Fruit fly (Drosophila melanogaster): ENCODE measurements around the gene CG5986.

Gene CG5986

dm6 chr3R:24038736-24039556 lies 8.6 kb upstream of the CG5986 start, which contains the start of gene Miro:
Gene Miro (minus strand): TSS chr3R:24038847.
- no peak for TF ChIP-seq Myc (optimal IDR thresholded peaks at IDR 0.05)
- no peak for TF ChIP-seq ttk (optimal IDR thresholded peaks at IDR 0.05)
- TF ChIP-seq h (optimal IDR thresholded peaks at IDR 0.05) = no peak
- no peak for TF ChIP-seq insv (optimal IDR thresholded peaks at IDR 0.05)
- no peak for TF ChIP-seq psq (optimal IDR thresholded peaks at IDR 0.05)
- TF ChIP-seq Sin3A (optimal IDR thresholded peaks at IDR 0.05) = no peak

dm6 chr3R:24046580-24047225 lies 887 bp upstream of the CG5986 start:
- TF ChIP-seq h (optimal IDR thresholded peaks at IDR 0.05) = no peak
- TF ChIP-seq Myc (optimal IDR thresholded peaks at IDR 0.05) = no peak
- no peak for TF ChIP-seq Sin3A (optimal IDR thresholded peaks at IDR 0.05)
- no peak for TF ChIP-seq insv (optimal IDR thresholded peaks at IDR 0.05)
- no peak for TF ChIP-seq ttk (optimal IDR thresholded peaks at IDR 0.05)

DNA sequence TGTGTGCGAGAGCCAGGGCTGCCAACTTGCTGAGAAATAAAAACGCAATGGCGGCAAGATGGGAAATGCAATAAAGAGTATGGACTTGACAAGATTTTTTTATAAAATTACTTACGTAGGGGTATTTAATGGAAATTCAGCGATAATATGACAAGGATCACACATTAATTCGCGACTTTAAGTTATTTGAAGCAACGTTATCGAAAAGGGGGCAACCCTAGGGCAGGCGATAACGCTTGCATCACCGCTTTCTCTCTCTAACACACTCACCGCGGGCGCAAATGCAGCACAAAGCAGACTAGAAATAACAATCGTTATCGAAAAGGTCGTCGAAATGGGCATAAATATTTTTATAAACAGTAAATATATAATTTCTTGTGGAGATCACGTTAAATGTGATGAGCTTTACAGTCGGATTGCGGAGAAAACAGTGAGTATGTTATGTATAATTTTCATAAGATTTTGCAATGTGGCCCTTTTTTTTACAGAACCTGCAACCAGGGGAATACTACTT lies 465 bp downstream of the CG5986 start, which contains the start of gene Rox8:
TSS of gene Rox8 (minus strand) at position 268 of the 514 bp plus-strand sequence.
- TF ChIP-seq psq (optimal IDR thresholded peaks at IDR 0.05) (peak; percentile 6), ttk (optimal IDR thresholded peaks at IDR 0.05) (no peak)

dm6 chr3R:24050690-24051440 lies 3.3 kb downstream of the CG5986 start, which contains the start of the genes Atg6 and Pisd:
Gene Atg6 (minus strand): TSS chr3R:24050782.
Gene Pisd (plus strand): TSS chr3R:24050783.
- TF ChIP-seq Sin3A (optimal IDR thresholded peaks at IDR 0.05) (no peak), h (optimal IDR thresholded peaks at IDR 0.05) (no peak), psq (optimal IDR thresholded peaks at IDR 0.05) (no peak), ttk (optimal IDR thresholded peaks at IDR 0.05) (no peak), insv (optimal IDR thresholded peaks at IDR 0.05) (no peak), Myc (optimal IDR thresholded peaks at IDR 0.05) (no peak)

DNA sequence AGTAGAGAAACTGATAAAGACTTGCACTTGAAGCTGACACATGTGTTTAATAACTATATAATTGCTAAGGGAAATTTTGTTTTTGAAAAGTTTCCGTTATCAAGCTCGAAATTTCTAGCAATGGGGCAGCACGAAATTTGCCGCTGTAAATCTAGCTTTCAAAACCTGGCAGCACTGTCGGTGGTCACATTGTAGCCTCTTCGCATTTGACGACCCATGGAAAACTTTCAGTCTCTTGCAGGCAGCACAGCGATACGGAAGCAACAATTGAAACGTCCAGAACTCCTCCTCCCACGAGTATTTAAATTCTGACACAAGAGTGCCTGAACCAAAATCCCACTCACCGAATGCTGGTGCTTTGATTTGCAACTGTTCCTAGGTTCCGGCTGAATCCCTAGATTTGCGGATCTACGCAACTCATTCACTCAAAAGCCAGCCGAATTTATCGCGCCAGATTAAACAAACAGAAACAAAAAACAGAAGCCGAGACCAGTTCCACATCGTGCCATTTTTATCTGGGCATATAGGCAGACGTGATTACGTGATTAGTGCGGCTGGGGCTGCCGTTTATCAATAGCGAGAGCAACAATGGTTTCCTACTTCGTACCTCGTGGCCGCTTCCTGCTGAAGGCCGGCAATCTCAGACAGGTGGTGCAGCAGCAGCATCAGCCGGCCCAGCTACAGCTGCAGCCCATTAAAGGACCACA lies 4.0 kb downstream of the CG5986 start:
- TF ChIP-seq ttk (optimal IDR thresholded peaks at IDR 0.05) = no peak

DNA sequence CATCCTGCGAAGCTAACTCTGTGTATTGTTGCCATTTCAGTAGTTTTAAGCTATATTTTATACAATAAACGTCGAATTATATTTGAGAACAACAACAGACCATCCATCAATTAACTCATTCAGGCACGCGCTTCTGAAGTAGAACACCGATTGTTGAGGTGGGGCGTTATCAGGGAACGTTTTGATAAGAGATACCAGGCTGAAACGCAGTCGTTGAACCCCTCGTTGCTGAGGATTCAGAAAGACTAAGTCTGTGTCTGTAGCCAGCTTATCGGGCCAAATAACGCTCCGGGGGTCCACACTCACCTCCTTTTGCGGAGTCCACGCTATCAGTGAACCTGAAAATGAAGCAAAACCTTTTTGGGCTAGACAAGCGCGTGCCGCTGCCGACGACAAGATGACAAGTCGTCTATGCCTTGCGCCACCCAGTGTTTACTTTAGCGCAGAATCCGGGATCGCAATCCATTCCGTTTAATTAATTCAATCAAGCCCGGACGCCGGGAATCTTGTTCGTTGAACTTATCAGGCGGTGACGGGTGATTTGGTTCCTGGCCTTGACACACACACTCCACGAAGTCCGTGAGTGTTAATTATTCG lies 6.0 kb downstream of the CG5986 start:
- no peak for TF ChIP-seq insv (optimal IDR thresholded peaks at IDR 0.05)
- no peak for TF ChIP-seq h (optimal IDR thresholded peaks at IDR 0.05)
- TF ChIP-seq ttk (optimal IDR thresholded peaks at IDR 0.05) = no peak
- no peak for TF ChIP-seq psq (optimal IDR thresholded peaks at IDR 0.05)
- TF ChIP-seq Sin3A (optimal IDR thresholded peaks at IDR 0.05) = no peak
- no peak for TF ChIP-seq Myc (optimal IDR thresholded peaks at IDR 0.05)

- no peak for TF ChIP-seq insv (optimal IDR thresholded peaks at IDR 0.05)
- no peak for TF ChIP-seq Sin3A (optimal IDR thresholded peaks at IDR 0.05)
- TF ChIP-seq Myc (optimal IDR thresholded peaks at IDR 0.05) = no peak
- no peak for TF ChIP-seq ttk (optimal IDR thresholded peaks at IDR 0.05)
- TF ChIP-seq psq (optimal IDR thresholded peaks at IDR 0.05) = no peak
- no peak for TF ChIP-seq h (optimal IDR thresholded peaks at IDR 0.05)
Measured at dm6 chr3R:24054227-24054626, 6.6 kb downstream of the CG5986 start, which contains the start of gene CG6000. Gene CG6000 (plus strand): TSS chr3R:24054391.

- TF ChIP-seq Myc (optimal IDR thresholded peaks at IDR 0.05) (no peak), h (optimal IDR thresholded peaks at IDR 0.05) (no peak), Sin3A (optimal IDR thresholded peaks at IDR 0.05) (no peak), psq (optimal IDR thresholded peaks at IDR 0.05) (no peak), ttk (optimal IDR thresholded peaks at IDR 0.05) (no peak), insv (optimal IDR thresholded peaks at IDR 0.05) (no peak)
Measured at dm6 chr3R:24057188-24057587, 9.6 kb downstream of the CG5986 start, which contains the start of gene Hsp68. Gene Hsp68 (minus strand): TSS chr3R:24057310.

DNA sequence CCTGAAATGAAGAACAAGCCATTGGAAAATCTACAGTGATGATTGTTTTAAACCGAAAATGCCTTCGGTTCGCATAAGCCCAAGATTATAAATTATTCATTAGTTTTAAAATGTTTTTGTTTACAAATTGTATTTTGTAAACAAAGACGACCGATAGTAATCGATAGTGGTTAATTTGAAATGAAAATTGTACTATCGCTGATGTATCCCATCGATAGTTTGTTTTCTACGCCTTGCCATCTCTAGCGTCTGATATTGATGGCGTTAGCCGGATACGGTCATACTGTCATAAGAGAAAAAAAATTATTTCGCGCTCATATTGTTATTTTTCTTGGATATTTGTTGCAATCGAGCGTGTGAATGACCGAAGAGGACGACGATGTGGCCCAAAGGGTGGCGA lies 10.5 kb downstream of the CG5986 start, which contains the start of gene SMC1:
TSS of gene SMC1 (plus strand) at position 247 of the 400 bp plus-strand sequence.
- TF ChIP-seq insv (optimal IDR thresholded peaks at IDR 0.05) (no peak), ttk (optimal IDR thresholded peaks at IDR 0.05) (no peak), h (optimal IDR thresholded peaks at IDR 0.05) (no peak), psq (optimal IDR thresholded peaks at IDR 0.05) (no peak), Sin3A (optimal IDR thresholded peaks at IDR 0.05) (no peak), Myc (optimal IDR thresholded peaks at IDR 0.05) (no peak)

dm6 chr3R:24065718-24066117 lies 18.1 kb downstream of the CG5986 start:
- TF ChIP-seq Myc (optimal IDR thresholded peaks at IDR 0.05) = no peak

dm6 chr3R:24068830-24069229 lies 21.2 kb downstream of the CG5986 start:
- TF ChIP-seq ttk (optimal IDR thresholded peaks at IDR 0.05) = no peak
- no peak for TF ChIP-seq h (optimal IDR thresholded peaks at IDR 0.05)
- no peak for TF ChIP-seq Sin3A (optimal IDR thresholded peaks at IDR 0.05)
- TF ChIP-seq insv (optimal IDR thresholded peaks at IDR 0.05) = no peak
- TF ChIP-seq Myc (optimal IDR thresholded peaks at IDR 0.05) = no peak
- TF ChIP-seq psq (optimal IDR thresholded peaks at IDR 0.05) = no peak

All from Kc167 (cell line).